Worm (Caenorhabditis elegans): Measurements from ENCODE around the gene Y17G7B.21.

ce11 chrII:11967507-11968127 is 9.8 kb downstream of the Y17G7B.21 start, which contains the start of gene W03C9.5:
- peak; percentile 79 for TF ChIP-seq nhr-90 (tag; optimal IDR thresholded peaks at IDR 0.05)
- peak; percentile 51; the same call in 1 of the 2 replicates for TF ChIP-seq madf-6 (GFP tag; IDR thresholded peaks at IDR 0.05)
- peak; percentile 73 for TF ChIP-seq tbp1 (GFP tag; optimal IDR thresholded peaks at IDR 0.05)
- TF ChIP-seq F57C9.4 (tag; optimal IDR thresholded peaks at IDR 0.05), result no peak
- TF ChIP-seq C17E4.6 (GFP tag; IDR thresholded peaks at IDR 0.05), result peak; percentile 60; the same call in 1 of the 2 replicates

Measured in whole organism, young adult.